Fruit fly (Drosophila melanogaster): Measurements from ENCODE around the gene Syt1.

dm6 chr2L:2739820-2740230 is 60.0 kb downstream of the Syt1 start, which contains the start of gene Hrs:
- no peak for TF ChIP-seq Myc (optimal IDR thresholded peaks at IDR 0.05)
- TF ChIP-seq Sin3A (optimal IDR thresholded peaks at IDR 0.05): no peak
- no peak for TF ChIP-seq psq (optimal IDR thresholded peaks at IDR 0.05)
- TF ChIP-seq ttk (optimal IDR thresholded peaks at IDR 0.05): no peak
- no peak for TF ChIP-seq insv (optimal IDR thresholded peaks at IDR 0.05)
- TF ChIP-seq h (optimal IDR thresholded peaks at IDR 0.05): no peak
